Fruit fly (Drosophila melanogaster) whole organism, adult: Measurements from ENCODE around the gene DNAlig3.
A peak's percentile ranks its signal among the peaks of the same experiment; 100 is the strongest.

Source experiments
- CG11617 ChIP-seq: fragments of 200-800 bp; sonication (Bioruptor generic); optimal IDR thresholded peaks from 2 replicates; lab custom pipeline; 2017; ENCODE audit warnings: mild to moderate bottlenecking, missing biosample characterization, missing genetic modification reagents, missing genetic modification characterization
- CG12768 ChIP-seq: fragments of 200-800 bp; sonication (Bioruptor generic); optimal IDR thresholded peaks from 2 replicates; lab custom pipeline; 2017; ENCODE audit warnings: missing biosample characterization, missing genetic modification characterization, mild to moderate bottlenecking, moderate library complexity, missing genetic modification reagents
- CG1620 ChIP-seq: fragments of 200-800 bp; sonication (Bioruptor generic); optimal IDR thresholded peaks from 2 replicates; lab custom pipeline; 2016; ENCODE audit warnings: missing biosample characterization, missing genetic modification characterization
- CG5204 ChIP-seq: fragments of 200-800 bp; sonication (Bioruptor generic); optimal IDR thresholded peaks from 2 replicates; lab custom pipeline; 2016; ENCODE audit warnings: missing biosample characterization, missing genetic modification characterization
- CG7045 ChIP-seq: fragments of 200-800 bp; sonication (Bioruptor generic); optimal IDR thresholded peaks from 2 replicates; lab custom pipeline; 2017; ENCODE audit warnings: missing biosample characterization, mild to moderate bottlenecking, missing genetic modification characterization
- CG7101 ChIP-seq: fragments of 200-800 bp; sonication (Bioruptor generic); optimal IDR thresholded peaks from 2 replicates; lab custom pipeline; 2018; ENCODE audit warnings: missing biosample characterization, mild to moderate bottlenecking, missing genetic modification characterization, moderate library complexity
- Clk ChIP-seq: fragments of 200-800 bp; sonication (Bioruptor generic); optimal IDR thresholded peaks from 2 replicates; lab custom pipeline; 2017; ENCODE audit warnings: missing biosample characterization, missing genetic modification characterization
- Crg-1 ChIP-seq: fragments of 200-800 bp; sonication (Bioruptor generic); optimal IDR thresholded peaks from 2 replicates; lab custom pipeline; 2016; ENCODE audit warnings: missing biosample characterization, missing genetic modification characterization
- Hr96 ChIP-seq: fragments of 200-800 bp; sonication (Bioruptor generic); optimal IDR thresholded peaks from 2 replicates; lab custom pipeline; 2016; ENCODE audit warnings: missing biosample characterization, missing genetic modification characterization
- Mnt ChIP-seq: fragments of 200-800 bp; sonication (Bioruptor generic); optimal IDR thresholded peaks from 2 replicates; lab custom pipeline; 2016; ENCODE audit warnings: missing biosample characterization, mild to moderate bottlenecking, missing genetic modification characterization
- bab1 ChIP-seq: fragments of 200-800 bp; sonication (Bioruptor generic); optimal IDR thresholded peaks from 3 replicates; lab custom pipeline; 2019; ENCODE audit warnings: missing biosample characterization, mild to moderate bottlenecking, missing genetic modification characterization, moderate library complexity
- cic ChIP-seq: fragments of 200-800 bp; sonication (Bioruptor generic); optimal IDR thresholded peaks from 2 replicates; lab custom pipeline; 2017; ENCODE audit warnings: missing biosample characterization, mild to moderate bottlenecking, missing genetic modification characterization, moderate library complexity
- kay ChIP-seq: fragments of 200-800 bp; sonication (Bioruptor generic); peaks from one replicate; lab custom pipeline; 2016; ENCODE audit warnings: missing biosample characterization, missing genetic modification characterization, borderline replicate concordance
- ovo ChIP-seq: fragments of 200-800 bp; sonication (Bioruptor generic); optimal IDR thresholded peaks from 2 replicates; lab custom pipeline; 2016; ENCODE audit warnings: missing biosample characterization, missing genetic modification characterization

DNA sequence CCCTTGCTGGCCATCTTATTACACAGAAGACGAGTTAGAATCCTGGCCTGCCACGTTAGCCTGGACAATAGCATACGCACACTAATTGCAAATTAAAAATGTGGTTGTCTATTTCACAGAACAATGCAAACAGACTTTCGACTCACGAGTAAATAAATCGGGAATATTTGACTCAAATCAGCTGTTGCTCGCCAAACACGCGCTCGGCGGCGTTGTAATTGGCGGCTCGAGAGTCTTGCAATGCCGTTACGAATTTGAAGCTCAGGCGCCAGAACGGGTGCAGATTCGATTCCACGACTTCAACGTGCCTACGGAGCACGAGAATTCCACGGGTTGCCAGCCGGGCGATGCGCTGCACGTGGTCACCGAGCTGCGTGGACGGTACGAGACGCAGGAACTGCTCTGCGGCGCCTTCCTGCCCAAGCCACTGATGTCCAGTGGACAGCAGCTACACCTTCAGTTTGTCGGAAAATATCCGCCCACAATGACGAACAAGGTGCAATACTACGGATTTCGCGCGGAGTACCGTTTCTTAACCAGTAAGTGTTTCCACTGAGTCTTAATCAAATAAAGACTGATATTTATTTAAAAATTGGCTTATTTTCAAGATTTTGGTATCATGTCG, at the start of gene DNAlig3:
- TF ChIP-seq CG7045 (GFP tag; lab: Kevin White, UChicago) (peak; percentile 46), kay (GFP tag; lab: Kevin White, UChicago) (no peak), CG12768 (GFP tag; lab: Kevin White, UChicago) (peak; percentile 44), CG1620 (GFP tag; lab: Kevin White, UChicago) (no peak), cic (peak; percentile 30), ovo (GFP tag; lab: Kevin White, UChicago) (no peak), Hr96 (GFP tag; lab: Kevin White, UChicago) (no peak), Clk (no peak), CG5204 (GFP tag; lab: Kevin White, UChicago) (no peak), CG7101 (tag; lab: Kevin White, UChicago) (peak; percentile 15), CG11617 (GFP tag; lab: Kevin White, UChicago) (peak; percentile 26), Mnt (GFP tag; lab: Kevin White, UChicago) (peak; percentile 32), Crg-1 (GFP tag; lab: Kevin White, UChicago) (no peak), bab1 (peak; percentile 10)
